Fruit fly (Drosophila melanogaster) whole organism, embryonic: ENCODE results near the gene Sirup.

ENCODE experiments used
- Atf-2 ChIP-seq: fragments of 200-800 bp; sonication (Bioruptor generic); optimal IDR thresholded peaks from 2 replicates; lab custom pipeline; 2016; ENCODE audit warnings: missing biosample characterization, missing genetic modification characterization
- BtbVII ChIP-seq: fragments of 200-800 bp; sonication (Bioruptor generic); optimal IDR thresholded peaks from 3 replicates; lab custom pipeline; 2017; ENCODE audit warnings: missing biosample characterization, mild to moderate bottlenecking, missing genetic modification characterization
- Bteb2 ChIP-seq: fragments of 200-800 bp; sonication (Bioruptor generic); optimal IDR thresholded peaks from 2 replicates; lab custom pipeline; 2016; ENCODE audit warnings: missing biosample characterization, missing genetic modification characterization
- CG10147 ChIP-seq: fragments of 200-800 bp; sonication (Bioruptor generic); optimal IDR thresholded peaks from 2 replicates; lab custom pipeline; 2019; ENCODE audit warnings: missing biosample characterization, mild to moderate bottlenecking, missing genetic modification characterization, moderate library complexity
- CG11723 ChIP-seq: fragments of 200-800 bp; sonication (Bioruptor generic); optimal IDR thresholded peaks from 2 replicates; lab custom pipeline; 2017; ENCODE audit warnings: missing biosample characterization, mild to moderate bottlenecking, missing genetic modification characterization
- CG15601 ChIP-seq: fragments of 200-800 bp; sonication (Bioruptor generic); optimal IDR thresholded peaks from 3 replicates; lab custom pipeline; 2019; ENCODE audit warnings: missing biosample characterization, mild to moderate bottlenecking, missing genetic modification characterization, moderate library complexity
- CG1603 ChIP-seq: fragments of 200-800 bp; sonication (Bioruptor generic); optimal IDR thresholded peaks from 2 replicates; lab custom pipeline; 2019; ENCODE audit warnings: missing biosample characterization, mild to moderate bottlenecking, missing genetic modification characterization, moderate library complexity
- CG18476 ChIP-seq: fragments of 200-800 bp; sonication (Bioruptor generic); optimal IDR thresholded peaks from 2 replicates; lab custom pipeline; 2016; ENCODE audit warnings: missing biosample characterization, mild to moderate bottlenecking, missing genetic modification characterization
- CG32767 ChIP-seq: fragments of 200-800 bp; sonication (Bioruptor generic); IDR thresholded peaks from 2 replicates; pipeline ENCODE4 v1.3.6; 2022; ENCODE audit warnings: missing biosample characterization, missing genetic modification characterization
- CG34422 ChIP-seq: fragments of 200-800 bp; sonication (Bioruptor generic); IDR thresholded peaks from 3 replicates; pipeline ENCODE4 v1.3.6; 2022; ENCODE audit warnings: missing biosample characterization, missing genetic modification characterization
- CG7963 ChIP-seq: fragments of 200-800 bp; sonication (Bioruptor generic); IDR thresholded peaks from 3 replicates; pipeline ENCODE4 v1.3.6; 2022; ENCODE audit warnings: missing biosample characterization, missing genetic modification characterization; ENCODE audit not compliant: partially characterized antibody
- CG8478 ChIP-seq: fragments of >200 bp; optimal IDR thresholded peaks from 2 replicates; lab custom pipeline; 2018
- CG9215 ChIP-seq: fragments of 200-800 bp; sonication (Bioruptor generic); IDR thresholded peaks from 2 replicates; pipeline ENCODE4 v1.3.6; 2022; ENCODE audit warnings: missing biosample characterization, missing genetic modification characterization
- CG9797 ChIP-seq: fragments of 200-800 bp; sonication (Bioruptor generic); optimal IDR thresholded peaks from 3 replicates; lab custom pipeline; 2018; ENCODE audit warnings: missing biosample characterization, mild to moderate bottlenecking, missing genetic modification characterization
- Dref ChIP-seq: fragments of 200-800 bp; sonication (Bioruptor generic); IDR thresholded peaks from 2 replicates; pipeline ENCODE4 v1.3.6; 2022; ENCODE audit warnings: missing biosample characterization, missing genetic modification characterization
- Fer2 ChIP-seq: fragments of 200-800 bp; sonication (Bioruptor generic); optimal IDR thresholded peaks from 2 replicates; lab custom pipeline; 2018; ENCODE audit warnings: missing biosample characterization, mild to moderate bottlenecking, missing genetic modification characterization, moderate library complexity
- Kr ChIP-seq: fragments of 200-800 bp; sonication (Bioruptor generic); optimal IDR thresholded peaks from 2 replicates; lab custom pipeline; 2017; ENCODE audit warnings: missing biosample characterization, mild to moderate bottlenecking, missing genetic modification characterization
- MBD-R2 ChIP-seq: fragments of 200-800 bp; sonication (Bioruptor generic); IDR thresholded peaks from 2 replicates; pipeline ENCODE4 v1.3.6; 2022; ENCODE audit warnings: missing biosample characterization, missing genetic modification characterization
- Mes4 ChIP-seq: fragments of 200-800 bp; sonication (Bioruptor generic); optimal IDR thresholded peaks from 2 replicates; lab custom pipeline; 2016; ENCODE audit warnings: missing biosample characterization, missing genetic modification characterization
- Nf-YC ChIP-seq: fragments of 200-800 bp; optimal IDR thresholded peaks from 3 replicates; lab custom pipeline; 2019; ENCODE audit warnings: missing biosample characterization, mild to moderate bottlenecking, missing genetic modification characterization, moderate library complexity
- Oaz ChIP-seq: fragments of 200-800 bp; sonication (Bioruptor generic); IDR thresholded peaks from 2 replicates; pipeline ENCODE4 v1.3.6; 2022; ENCODE audit warnings: missing biosample characterization, missing genetic modification characterization
- Opbp ChIP-seq: fragments of 200-800 bp; sonication (Bioruptor generic); IDR thresholded peaks from 3 replicates; pipeline ENCODE4 v1.3.6; 2022; ENCODE audit warnings: missing biosample characterization, missing genetic modification characterization; ENCODE audit not compliant: partially characterized antibody
- Optix ChIP-seq: fragments of 200-800 bp; sonication (Bioruptor generic); IDR thresholded peaks from 3 replicates; pipeline ENCODE4 v1.3.6; 2022; ENCODE audit warnings: missing biosample characterization, missing genetic modification characterization
- bsh ChIP-seq, 2 experiments: fragments of 200-800 bp; sonication (Bioruptor generic); optimal IDR thresholded peaks; 2 replicates each; lab custom pipeline; 2017 to 2018; ENCODE audit warnings: mild to moderate bottlenecking in 2 of 2, missing biosample characterization in 2 of 2, missing genetic modification characterization in 2 of 2, moderate library complexity in 1 of 2
- dmrt99B ChIP-seq: fragments of 200-800 bp; sonication (Bioruptor generic); optimal IDR thresholded peaks from 2 replicates; lab custom pipeline; 2018; ENCODE audit warnings: missing biosample characterization, mild to moderate bottlenecking, missing genetic modification characterization, moderate library complexity
- ems ChIP-seq: fragments of 200-800 bp; sonication (Bioruptor generic); optimal IDR thresholded peaks from 3 replicates; lab custom pipeline; 2016; ENCODE audit warnings: missing biosample characterization, missing genetic modification characterization
- hbn ChIP-seq: fragments of 200-800 bp; sonication (Bioruptor generic); IDR thresholded peaks from 2 replicates; pipeline ENCODE4 v1.3.6; 2022; ENCODE audit warnings: missing biosample characterization, missing genetic modification characterization; ENCODE audit not compliant: partially characterized antibody
- lbe ChIP-seq: fragments of 200-800 bp; sonication (Bioruptor generic); optimal IDR thresholded peaks from 2 replicates; lab custom pipeline; 2016; ENCODE audit warnings: missing biosample characterization, mild to moderate bottlenecking, missing genetic modification characterization
- nerfin-2 ChIP-seq: fragments of 200-800 bp; sonication (Bioruptor generic); IDR thresholded peaks from 2 replicates; pipeline ENCODE4 v1.3.6; 2022; ENCODE audit warnings: missing biosample characterization, missing genetic modification characterization; ENCODE audit not compliant: partially characterized antibody
- rib ChIP-seq: fragments of 200-800 bp; sonication (Bioruptor generic); IDR thresholded peaks from 2 replicates; pipeline ENCODE4 v1.3.6; 2022; ENCODE audit warnings: missing biosample characterization, missing genetic modification characterization
- run ChIP-seq: fragments of 200-800 bp; sonication (Bioruptor generic); optimal IDR thresholded peaks from 3 replicates; lab custom pipeline; 2018; ENCODE audit warnings: missing biosample characterization, mild to moderate bottlenecking, missing genetic modification characterization
- slou ChIP-seq: fragments of 200-800 bp; sonication (Bioruptor generic); optimal IDR thresholded peaks from 3 replicates; lab custom pipeline; 2016; ENCODE audit warnings: missing biosample characterization, missing genetic modification characterization
- sna ChIP-seq: fragments of 200-800 bp; sonication (Bioruptor generic); IDR thresholded peaks from 2 replicates; pipeline ENCODE4 v1.3.6; 2022; ENCODE audit warnings: missing biosample characterization, missing genetic modification characterization; ENCODE audit not compliant: partially characterized antibody
- sob ChIP-seq: fragments of 200-800 bp; sonication (Bioruptor generic); IDR thresholded peaks from 2 replicates; pipeline ENCODE4 v1.3.6; 2022; ENCODE audit warnings: missing biosample characterization, missing genetic modification characterization
- tna ChIP-seq: fragments of 200-800 bp; sonication (Bioruptor generic); IDR thresholded peaks from 2 replicates; pipeline ENCODE4 v1.3.6; 2022; ENCODE audit warnings: missing biosample characterization, missing genetic modification characterization; ENCODE audit not compliant: partially characterized antibody
- trem ChIP-seq: fragments of 200-800 bp; optimal IDR thresholded peaks from 3 replicates; lab custom pipeline; 2019; ENCODE audit warnings: missing biosample characterization, mild to moderate bottlenecking, missing genetic modification characterization, moderate library complexity
- unc-4 ChIP-seq: fragments of 200-800 bp; sonication (Bioruptor generic); IDR thresholded peaks from 2 replicates; pipeline ENCODE4 v1.3.6; 2022; ENCODE audit warnings: missing biosample characterization, missing genetic modification characterization; ENCODE audit not compliant: partially characterized antibody
- unpg ChIP-seq: fragments of 200-800 bp; sonication (Bioruptor generic); optimal IDR thresholded peaks from 3 replicates; lab custom pipeline; 2018; ENCODE audit warnings: missing biosample characterization, mild to moderate bottlenecking, missing genetic modification characterization, moderate library complexity
- vnd ChIP-seq: fragments of 200-800 bp; sonication (Bioruptor generic); IDR thresholded peaks from 3 replicates; pipeline ENCODE4 v1.3.6; 2022; ENCODE audit warnings: missing biosample characterization, missing genetic modification characterization; ENCODE audit not compliant: partially characterized antibody
- vvl ChIP-seq: fragments of 200-800 bp; sonication (Bioruptor generic); IDR thresholded peaks from 2 replicates; pipeline ENCODE4 v1.3.6; 2022; ENCODE audit warnings: missing biosample characterization, missing genetic modification characterization
- zf30C ChIP-seq: fragments of 200-800 bp; sonication (Bioruptor generic); optimal IDR thresholded peaks from 3 replicates; lab custom pipeline; 2018; ENCODE audit warnings: missing biosample characterization, mild to moderate bottlenecking, missing genetic modification characterization

Sirup gene

DNA sequence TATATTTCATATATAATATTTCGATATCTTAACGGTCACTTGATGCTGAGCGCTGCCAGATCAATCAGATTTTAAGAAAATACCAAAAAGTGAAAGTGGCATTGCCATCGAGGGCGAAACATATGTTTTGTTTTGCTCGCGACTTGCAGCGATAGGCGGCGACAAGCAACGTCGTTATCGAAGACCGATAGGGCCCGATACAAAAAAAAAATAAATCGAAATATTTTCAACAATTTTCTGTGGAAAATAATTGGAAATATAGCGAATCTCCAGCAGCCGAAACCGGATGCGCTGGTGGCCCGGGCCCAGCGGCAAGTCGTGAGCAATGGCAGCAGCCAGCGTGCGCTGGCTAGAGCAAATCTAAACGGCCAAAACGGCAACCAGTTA lies 44.6 kb downstream of the Sirup start, which contains the start of gene Megf8 (continued):
- no peak for TF ChIP-seq dmrt99B (tag; lab: Kevin White, UChicago)
- no peak for TF ChIP-seq CG8478
- TF ChIP-seq slou (GFP tag; lab: Kevin White, UChicago): no peak
- TF ChIP-seq CG11723: no peak
- no peak for TF ChIP-seq Atf-2 (GFP tag; lab: Kevin White, UChicago)
- TF ChIP-seq sna (GFP tag; lab: Robert Waterston, UW): peak; percentile 55
- peak; percentile 83 for TF ChIP-seq Dref (GFP tag; lab: Robert Waterston, UW)
- peak; percentile 72 for TF ChIP-seq tna (GFP tag; lab: Robert Waterston, UW)
- TF ChIP-seq Oaz: no peak
- peak; percentile 83; the same call in 2 of the 3 replicates for TF ChIP-seq CG7963
- no peak for TF ChIP-seq CG10147 (GFP tag; lab: Kevin White, UChicago)
- no peak for TF ChIP-seq CG32767
- TF ChIP-seq bsh (GFP tag; optimal IDR thresholded peaks at IDR 0.05; lab: Kevin White, UChicago): no peak
- peak; percentile 9 for TF ChIP-seq trem (tag; lab: Kevin White, UChicago)
- TF ChIP-seq zf30C (GFP tag; lab: Kevin White, UChicago): no peak
- no peak for TF ChIP-seq Fer2 (tag; lab: Kevin White, UChicago)
- peak; percentile 85 for TF ChIP-seq CG9215 (GFP tag; lab: Robert Waterston, UW)
- TF ChIP-seq unpg: no peak
- peak; percentile 55 for TF ChIP-seq hbn (GFP tag; lab: Robert Waterston, UW)
- no peak for TF ChIP-seq Kr (GFP tag; lab: Kevin White, UChicago)
- peak; percentile 43 for TF ChIP-seq CG9797
- TF ChIP-seq vnd: peak; percentile 16
- no peak for TF ChIP-seq BtbVII (GFP tag; lab: Kevin White, UChicago)
- TF ChIP-seq vvl: peak; percentile 71; the same call in 1 of the 2 replicates
- TF ChIP-seq ems (GFP tag; lab: Kevin White, UChicago): no peak
- TF ChIP-seq nerfin-2: peak; percentile 75
- TF ChIP-seq rib (GFP tag; lab: Robert Waterston, UW): 0 out of 2 replicates have a peak, but pooled peaks have one; percentile 35
- TF ChIP-seq Mes4: no peak
- 0 out of 3 replicates have a peak, but pooled peaks have one; percentile 8 for TF ChIP-seq CG34422 (GFP tag; lab: Robert Waterston, UW)
- no peak for TF ChIP-seq Nf-YC (tag; lab: Kevin White, UChicago)
- TF ChIP-seq sob (GFP tag; lab: Robert Waterston, UW): no peak
- TF ChIP-seq CG1603 (tag; lab: Kevin White, UChicago): no peak
- TF ChIP-seq lbe (GFP tag; lab: Kevin White, UChicago): no peak
- TF ChIP-seq Opbp (GFP tag; lab: Robert Waterston, UW): peak; percentile 78; the same call in 2 of the 3 replicates
- no peak for TF ChIP-seq run (tag; lab: Kevin White, UChicago)
- TF ChIP-seq CG18476 (GFP tag; lab: Kevin White, UChicago): no peak
- TF ChIP-seq MBD-R2 (GFP tag; lab: Robert Waterston, UW): peak; percentile 52
- TF ChIP-seq CG15601: no peak
- no peak for TF ChIP-seq Bteb2 (GFP tag; lab: Kevin White, UChicago)
- TF ChIP-seq Optix (GFP tag; lab: Robert Waterston, UW): no peak
- TF ChIP-seq unc-4: peak; percentile 53; the same call in 1 of the 2 replicates
